Worm (Caenorhabditis elegans): ENCODE measurements around the gene cpsf-3.

The cpsf-3 gene

DNA sequence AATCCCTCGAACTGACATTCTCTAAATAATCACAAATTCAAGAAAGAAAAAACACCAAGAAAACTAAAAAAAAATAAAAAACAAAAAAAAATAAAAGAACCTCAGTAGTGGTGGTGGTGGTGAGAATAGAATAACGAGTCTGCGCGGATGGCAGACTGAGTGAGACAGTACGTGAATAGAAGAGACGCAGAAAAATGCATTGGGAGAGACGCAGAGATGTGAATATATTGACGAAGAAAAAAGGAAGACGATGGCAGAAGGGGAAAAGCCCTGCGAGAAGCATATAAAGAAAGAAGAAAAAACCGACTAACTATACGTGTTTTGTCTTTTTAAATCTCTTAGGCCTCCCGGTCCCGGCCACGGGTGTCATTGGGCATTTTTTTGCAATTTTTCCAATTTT lies 10.2 kb downstream of the cpsf-3 start, which contains the start of gene unc-26:
TSS of gene unc-26 (minus strand) at position 23 of the 400 bp plus-strand sequence.
- TF ChIP-seq tra-4 (tag; optimal IDR thresholded peaks at IDR 0.05) (no peak), ceh-36 (tag; optimal IDR thresholded peaks at IDR 0.05) (no peak)

DNA sequence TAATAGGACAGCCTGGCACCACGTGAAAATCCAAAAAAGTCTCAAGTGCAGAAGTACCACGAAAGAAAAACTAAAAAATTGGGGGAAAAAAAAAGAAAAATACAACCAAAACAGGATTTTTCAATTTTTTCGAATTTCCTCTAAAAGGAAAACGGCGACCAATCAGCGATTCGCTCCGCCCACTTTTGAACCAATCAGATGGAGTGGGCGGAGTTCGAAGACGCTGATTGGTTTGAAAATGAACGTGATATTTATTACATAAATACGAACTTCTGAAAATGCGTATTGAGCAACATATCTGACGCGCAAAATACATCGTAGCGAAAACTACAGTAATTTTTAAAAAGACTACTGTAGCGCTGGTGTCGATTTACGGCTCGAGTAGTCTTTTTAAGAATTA lies 14.3 kb downstream of the cpsf-3 start:
- TF ChIP-seq ama-1 (optimal IDR thresholded peaks at IDR 0.05): no peak
- TF ChIP-seq scrt-1 (GFP tag; IDR thresholded peaks at IDR 0.05): no peak
- no peak for TF ChIP-seq ets-7 (tag; optimal IDR thresholded peaks at IDR 0.05)
- no peak for TF ChIP-seq tra-4 (tag; optimal IDR thresholded peaks at IDR 0.05)
- no peak for TF ChIP-seq hmbx-1 (tag; optimal IDR thresholded peaks at IDR 0.05)

DNA sequence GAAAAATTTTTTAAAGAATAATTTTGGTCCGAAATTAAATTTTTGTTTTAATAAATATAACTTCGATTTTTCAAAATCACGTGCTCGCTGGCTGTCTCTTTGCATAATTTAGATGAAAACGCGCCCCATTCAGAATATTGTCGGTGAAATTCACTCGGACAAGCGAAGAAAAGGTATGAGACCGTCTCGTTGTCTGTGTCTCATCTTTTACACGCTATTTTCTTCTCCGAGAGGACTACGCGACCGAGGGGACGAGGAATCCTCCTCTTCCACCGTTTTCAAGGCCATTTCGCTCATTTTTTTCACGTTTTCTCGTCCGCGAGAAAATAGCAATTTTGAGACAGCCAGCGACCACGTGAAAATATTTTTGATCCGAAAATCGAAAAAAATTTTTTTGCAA lies 19.8 kb downstream of the cpsf-3 start:
- TF ChIP-seq tbx-37 (GFP tag; conservative IDR thresholded peaks at IDR 0.05): peak; percentile 40; the same call in 1 of the 2 replicates

DNA sequence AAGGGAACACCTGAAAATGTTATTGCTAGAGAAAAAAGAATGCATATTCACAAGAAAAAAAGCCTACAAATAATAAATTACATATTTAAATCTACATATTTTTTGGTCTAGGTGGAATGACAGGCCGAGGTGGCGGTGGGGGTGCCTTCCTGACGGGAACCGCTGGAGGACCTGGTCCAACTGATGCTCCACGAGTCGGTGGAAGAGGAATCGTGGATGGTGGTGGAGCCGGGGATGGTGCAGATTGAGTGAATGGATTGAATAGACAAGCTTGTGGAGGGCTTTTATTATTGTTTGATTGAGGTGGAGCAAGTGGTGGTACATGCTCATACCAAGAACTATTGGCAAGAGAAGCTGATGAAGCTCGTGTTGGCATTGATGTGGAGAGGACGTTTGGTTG lies 20.9 kb downstream of the cpsf-3 start:
- TF ChIP-seq pes-1 (GFP tag; IDR thresholded peaks at IDR 0.05): no peak
- no peak for TF ChIP-seq B0310.2 (tag; optimal IDR thresholded peaks at IDR 0.05)
- no peak for TF ChIP-seq tra-4 (tag; optimal IDR thresholded peaks at IDR 0.05)
- no peak for TF ChIP-seq hmg-4 (GFP tag; optimal IDR thresholded peaks at IDR 0.05)
- no peak for TF ChIP-seq tbx-37 (GFP tag; conservative IDR thresholded peaks at IDR 0.05)
- TF ChIP-seq tbx-11 (GFP tag; IDR thresholded peaks at IDR 0.05): no peak
- no peak for TF ChIP-seq ets-7 (tag; optimal IDR thresholded peaks at IDR 0.05)
- TF ChIP-seq aly-1 (tag; optimal IDR thresholded peaks at IDR 0.05): no peak
- TF ChIP-seq sea-1 (GFP tag; conservative IDR thresholded peaks at IDR 0.05): no peak
- TF ChIP-seq hmbx-1 (tag; optimal IDR thresholded peaks at IDR 0.05): no peak
- TF ChIP-seq hnd-1 (tag; optimal IDR thresholded peaks at IDR 0.05): no peak
- no peak for TF ChIP-seq ama-1 (optimal IDR thresholded peaks at IDR 0.05)
- no peak for TF ChIP-seq ceh-36 (tag; optimal IDR thresholded peaks at IDR 0.05)
- TF ChIP-seq flt-1 (GFP tag; IDR thresholded peaks at IDR 0.05): no peak
- TF ChIP-seq F13C5.2 (tag; optimal IDR thresholded peaks at IDR 0.05): no peak
- no peak for TF ChIP-seq ceh-13 (GFP tag; optimal IDR thresholded peaks at IDR 0.05)
- TF ChIP-seq scrt-1 (GFP tag; IDR thresholded peaks at IDR 0.05): no peak

DNA sequence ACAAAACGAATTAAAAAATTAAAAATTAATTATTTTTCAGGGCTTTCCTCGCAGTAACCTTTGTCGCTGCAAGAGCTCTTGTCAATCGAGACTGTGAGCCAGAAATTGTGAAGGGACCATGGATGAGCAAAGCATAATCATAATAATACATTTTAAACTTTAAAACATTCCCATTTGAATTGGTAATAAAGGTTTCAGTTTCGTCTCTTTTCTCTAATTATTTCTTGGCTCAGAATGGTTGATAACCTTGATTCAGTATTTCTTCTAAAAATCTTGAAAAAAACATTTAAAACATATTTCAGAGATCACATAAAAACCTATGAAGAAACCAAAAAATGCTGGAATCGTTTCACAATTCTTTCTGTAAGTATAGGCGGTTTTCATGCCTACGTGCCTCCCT lies 23.8 kb downstream of the cpsf-3 start, which contains the start of gene JC8.16:
TSS of gene JC8.16 (plus strand) at position 301 of the 400 bp plus-strand sequence.
- no peak for TF ChIP-seq tbx-37 (GFP tag; conservative IDR thresholded peaks at IDR 0.05)
- no peak for TF ChIP-seq F13C5.2 (tag; optimal IDR thresholded peaks at IDR 0.05)
- no peak for TF ChIP-seq flt-1 (GFP tag; IDR thresholded peaks at IDR 0.05)

DNA sequence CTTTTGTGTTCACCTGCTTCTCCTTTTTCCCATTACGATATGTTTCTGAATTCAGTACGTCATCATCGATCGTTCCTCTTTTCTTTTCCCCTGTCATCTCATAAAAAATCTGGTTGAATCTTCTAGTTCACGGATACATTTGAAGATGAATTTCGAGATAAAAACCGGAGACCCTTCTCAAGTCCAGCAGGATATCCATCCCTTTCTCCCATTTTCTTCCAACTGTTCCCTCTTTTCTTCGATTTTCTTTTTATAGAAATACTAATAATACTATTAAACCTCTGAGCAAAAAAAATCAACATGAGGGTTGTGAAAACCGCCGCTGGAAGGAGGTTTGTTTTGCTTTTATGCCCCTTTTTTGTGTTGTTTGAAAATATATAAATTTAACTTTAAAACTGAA lies 26.8 kb downstream of the cpsf-3 start, which contains the start of gene bus-12:
TSS of gene bus-12 (plus strand) at position 301 of the 400 bp plus-strand sequence.
- TF ChIP-seq B0310.2 (tag; optimal IDR thresholded peaks at IDR 0.05): no peak
- TF ChIP-seq tra-4 (tag; optimal IDR thresholded peaks at IDR 0.05): no peak
- TF ChIP-seq F13C5.2 (tag; optimal IDR thresholded peaks at IDR 0.05): no peak
- TF ChIP-seq tbx-11 (GFP tag; IDR thresholded peaks at IDR 0.05): no peak
- no peak for TF ChIP-seq pes-1 (GFP tag; IDR thresholded peaks at IDR 0.05)
- TF ChIP-seq hmbx-1 (tag; optimal IDR thresholded peaks at IDR 0.05): no peak
- no peak for TF ChIP-seq sea-1 (GFP tag; conservative IDR thresholded peaks at IDR 0.05)

DNA sequence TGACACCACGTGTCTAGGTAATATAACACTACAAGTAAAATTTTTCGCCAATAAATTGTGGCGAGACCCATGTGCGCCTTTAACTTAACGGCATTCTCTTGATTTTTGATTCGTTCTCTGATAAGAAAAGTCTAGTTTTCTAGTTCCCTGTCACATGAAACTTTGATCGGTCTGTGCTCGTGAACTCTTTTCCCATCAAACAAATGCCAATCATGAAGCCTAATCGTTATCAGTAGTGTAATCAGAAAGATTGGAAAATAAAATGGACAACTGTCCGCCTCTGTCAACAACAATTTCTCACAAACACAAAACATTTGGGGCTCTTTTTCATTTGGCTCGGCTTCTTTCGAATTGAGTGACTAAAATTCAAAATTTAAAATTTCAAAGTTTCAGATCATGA lies 28.8 kb downstream of the cpsf-3 start, which contains the start of gene ttr-45:
TSS of gene ttr-45 (plus strand) at position 385 of the 400 bp plus-strand sequence.
- TF ChIP-seq ets-7 (tag; optimal IDR thresholded peaks at IDR 0.05) (no peak), hmg-4 (GFP tag; optimal IDR thresholded peaks at IDR 0.05) (no peak), scrt-1 (GFP tag; IDR thresholded peaks at IDR 0.05) (no peak), F13C5.2 (tag; optimal IDR thresholded peaks at IDR 0.05) (no peak), tra-4 (tag; optimal IDR thresholded peaks at IDR 0.05) (no peak), sea-1 (GFP tag; conservative IDR thresholded peaks at IDR 0.05) (no peak), ceh-36 (tag; optimal IDR thresholded peaks at IDR 0.05) (no peak), hmbx-1 (tag; optimal IDR thresholded peaks at IDR 0.05) (no peak), hnd-1 (tag; optimal IDR thresholded peaks at IDR 0.05) (no peak), flt-1 (GFP tag; IDR thresholded peaks at IDR 0.05) (no peak), B0310.2 (tag; optimal IDR thresholded peaks at IDR 0.05) (no peak), tbx-11 (GFP tag; IDR thresholded peaks at IDR 0.05) (no peak), tbx-37 (GFP tag; conservative IDR thresholded peaks at IDR 0.05) (no peak), ceh-13 (GFP tag; optimal IDR thresholded peaks at IDR 0.05) (no peak), aly-1 (tag; optimal IDR thresholded peaks at IDR 0.05) (no peak), pes-1 (GFP tag; IDR thresholded peaks at IDR 0.05) (no peak), ama-1 (optimal IDR thresholded peaks at IDR 0.05) (no peak)

DNA sequence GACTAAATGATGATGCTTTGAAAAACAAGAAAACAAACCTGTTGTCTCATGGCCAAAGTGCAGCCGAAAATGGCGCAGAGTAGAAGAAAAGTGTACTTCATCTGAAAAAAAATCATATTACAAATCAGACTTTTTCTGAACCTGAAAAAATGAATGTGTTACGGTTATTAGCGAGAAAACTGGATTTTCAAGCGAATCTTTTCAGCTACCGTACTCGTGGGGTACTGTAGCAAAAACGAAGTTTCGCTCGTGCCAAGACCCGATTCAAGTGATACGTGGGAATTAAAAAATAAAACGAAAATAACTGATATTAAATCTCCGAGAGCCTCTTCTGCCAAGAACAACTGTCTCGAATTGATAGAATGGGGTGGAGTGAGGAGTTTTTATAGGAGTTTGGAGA lies 30.5 kb downstream of the cpsf-3 start, which contains the start of gene ttr-51:
TSS of gene ttr-51 (minus strand) at position 101 of the 400 bp plus-strand sequence.
- TF ChIP-seq sea-1 (GFP tag; conservative IDR thresholded peaks at IDR 0.05): no peak
- no peak for TF ChIP-seq ceh-36 (tag; optimal IDR thresholded peaks at IDR 0.05)
- TF ChIP-seq tbx-11 (GFP tag; IDR thresholded peaks at IDR 0.05): no peak
- no peak for TF ChIP-seq hmbx-1 (tag; optimal IDR thresholded peaks at IDR 0.05)
- TF ChIP-seq B0310.2 (tag; optimal IDR thresholded peaks at IDR 0.05): no peak
- no peak for TF ChIP-seq scrt-1 (GFP tag; IDR thresholded peaks at IDR 0.05)
- TF ChIP-seq ets-7 (tag; optimal IDR thresholded peaks at IDR 0.05): no peak
- no peak for TF ChIP-seq flt-1 (GFP tag; IDR thresholded peaks at IDR 0.05)
- no peak for TF ChIP-seq hmg-4 (GFP tag; optimal IDR thresholded peaks at IDR 0.05)
- TF ChIP-seq ceh-13 (GFP tag; optimal IDR thresholded peaks at IDR 0.05): no peak
- no peak for TF ChIP-seq ama-1 (optimal IDR thresholded peaks at IDR 0.05)
- TF ChIP-seq hnd-1 (tag; optimal IDR thresholded peaks at IDR 0.05): no peak
- TF ChIP-seq F13C5.2 (tag; optimal IDR thresholded peaks at IDR 0.05): no peak
- TF ChIP-seq aly-1 (tag; optimal IDR thresholded peaks at IDR 0.05): no peak
- no peak for TF ChIP-seq tra-4 (tag; optimal IDR thresholded peaks at IDR 0.05)
- no peak for TF ChIP-seq tbx-37 (GFP tag; conservative IDR thresholded peaks at IDR 0.05)
- no peak for TF ChIP-seq pes-1 (GFP tag; IDR thresholded peaks at IDR 0.05)
